Fruit fly (Drosophila melanogaster) whole organism: ENCODE measurements around the gene Nse1.

Experiments
- Dll ChIP-seq: fragments of >200 bp; optimal IDR thresholded peaks from 2 replicates; lab custom pipeline; 2017
- psq ChIP-seq: fragments of >200 bp; optimal IDR thresholded peaks from 2 replicates; lab custom pipeline; 2017

DNA sequence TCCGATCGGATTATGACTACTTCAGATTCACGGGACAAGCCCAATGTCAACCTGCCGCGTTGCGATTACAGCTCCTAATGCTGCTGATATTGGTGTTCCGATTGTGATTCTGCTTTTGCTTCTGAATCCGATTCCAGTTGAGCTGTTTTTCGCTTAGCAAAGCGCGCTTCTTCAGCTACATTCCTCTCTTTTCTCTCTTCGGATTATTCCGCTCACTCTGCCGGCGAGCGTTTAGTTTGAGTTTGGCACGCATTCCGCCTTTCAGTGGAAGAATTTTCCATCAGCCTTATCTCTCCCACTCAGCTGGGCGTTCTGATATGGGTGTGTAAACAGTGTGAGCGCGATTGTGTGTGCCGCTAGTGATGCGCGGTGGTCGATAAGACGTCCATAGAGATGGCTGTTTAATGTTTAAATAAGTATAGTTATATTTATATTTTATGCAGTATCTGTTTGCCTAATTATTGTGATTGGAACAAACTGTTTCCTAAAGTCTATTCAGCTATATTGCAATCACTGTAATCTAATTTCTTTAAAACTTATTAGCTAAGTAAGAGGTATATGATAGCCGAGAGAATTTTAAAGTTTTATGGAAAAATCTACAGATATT is 9.6 kb downstream of the Nse1 start, which contains the start of gene Galt:
- no peak for TF ChIP-seq psq (lab: Kevin White, UChicago)
- TF ChIP-seq Dll: no peak
